Worm (Caenorhabditis elegans) whole organism, young adult: Measurements from ENCODE around the gene lpr-5.

Experiments used
- B0019.2 ChIP-seq: fragments of 200-800 bp; sonication (Bioruptor generic); conservative IDR thresholded peaks from 2 replicates; pipeline ENCODE4 v1.3.6; 2022; ENCODE audit warnings: missing genetic modification reagents, missing genetic modification characterization, missing compliant biosample characterization
- C17E4.6 ChIP-seq: fragments of 200-800 bp; sonication (Bioruptor generic); IDR thresholded peaks from 2 replicates; pipeline ENCODE4 v1.3.6; 2022; ENCODE audit warnings: missing genetic modification reagents, missing genetic modification characterization, missing compliant biosample characterization
- F39B2.1 ChIP-seq: fragments of 200-800 bp; sonication (Bioruptor generic); IDR thresholded peaks from 2 replicates; pipeline ENCODE4 v1.3.6; 2022; ENCODE audit warnings: missing genetic modification reagents, missing genetic modification characterization, missing compliant biosample characterization
- F57C9.4 ChIP-seq: sonication (generic microtip); optimal IDR thresholded peaks from 2 replicates; lab custom pipeline; 2017; ENCODE audit warnings: mild to moderate bottlenecking, missing genetic modification characterization, missing compliant biosample characterization
- K12H6.12 ChIP-seq: fragments of 200-800 bp; sonication (Bioruptor generic); optimal IDR thresholded peaks from 2 replicates; lab custom pipeline; 2018; ENCODE audit warnings: mild to moderate bottlenecking, missing genetic modification characterization, missing compliant biosample characterization
- Y53F4B.3 ChIP-seq: fragments of 200-800 bp; sonication (Bioruptor generic); IDR thresholded peaks from 2 replicates; pipeline ENCODE4 v1.3.6; 2022; ENCODE audit warnings: missing genetic modification reagents, missing genetic modification characterization, missing compliant biosample characterization
- Y53G8AR.9 ChIP-seq: fragments of 200-800 bp; sonication (Bioruptor generic); conservative IDR thresholded peaks from 2 replicates; pipeline ENCODE4 v1.3.6; 2022; ENCODE audit warnings: missing genetic modification reagents, missing genetic modification characterization, missing compliant biosample characterization
- athp-1 ChIP-seq: sonication (generic microtip); optimal IDR thresholded peaks from 2 replicates; lab custom pipeline; 2017; ENCODE audit warnings: mild to moderate bottlenecking, missing genetic modification characterization, missing compliant biosample characterization
- ccch-3 ChIP-seq: fragments of 200-800 bp; sonication (Bioruptor generic); optimal IDR thresholded peaks from 2 replicates; lab custom pipeline; 2018; ENCODE audit warnings: mild to moderate bottlenecking, missing genetic modification characterization, missing compliant biosample characterization
- cebp-1 ChIP-seq, 2 experiments: fragments of 200-800 bp in 1 of 2; sonication (Bioruptor generic) in 1 of 2; sonication (generic microtip) in 1 of 2; IDR thresholded peaks in 1 of 2; optimal IDR thresholded peaks in 1 of 2; 2 replicates each; pipeline versions ENCODE4 v1.3.6 to Lab custom; 2017 to 2022; ENCODE audit warnings: missing compliant biosample characterization in 2 of 2, missing genetic modification characterization in 2 of 2, mild to moderate bottlenecking in 1 of 2, missing genetic modification reagents in 1 of 2, moderate library complexity in 1 of 2
- ceh-27 ChIP-seq: fragments of 200-800 bp; sonication (Bioruptor generic); optimal IDR thresholded peaks from 2 replicates; lab custom pipeline; 2018; ENCODE audit warnings: mild to moderate bottlenecking, missing genetic modification characterization, moderate library complexity, missing compliant biosample characterization
- ceh-79 ChIP-seq: sonication (generic microtip); optimal IDR thresholded peaks from 2 replicates; lab custom pipeline; 2017; ENCODE audit warnings: mild to moderate bottlenecking, missing genetic modification characterization, missing compliant biosample characterization
- dpl-1 ChIP-seq: fragments of 150-350 bp; optimal IDR thresholded peaks from 2 replicates; lab custom pipeline; 2014; ENCODE audit warnings: missing biosample characterization, missing genetic modification reagents, missing genetic modification characterization
- egrh-3 ChIP-seq: fragments of 200-800 bp; sonication (Bioruptor generic); IDR thresholded peaks from 2 replicates; pipeline ENCODE4 v1.3.6; 2022; ENCODE audit warnings: missing genetic modification reagents, missing genetic modification characterization, missing compliant biosample characterization
- ets-4 ChIP-seq: fragments of 200-800 bp; sonication (Bioruptor generic); optimal IDR thresholded peaks from 2 replicates; lab custom pipeline; 2018; ENCODE audit warnings: mild to moderate bottlenecking, missing genetic modification characterization, missing compliant biosample characterization
- fkh-3 ChIP-seq: sonication (generic microtip); optimal IDR thresholded peaks from 2 replicates; lab custom pipeline; 2016; ENCODE audit warnings: mild to moderate bottlenecking, missing genetic modification characterization, missing compliant biosample characterization
- him-1 ChIP-seq: sonication (generic microtip); optimal IDR thresholded peaks from 2 replicates; lab custom pipeline; 2016; ENCODE audit warnings: missing genotype, missing genetic modification reagents, missing genetic modification characterization, missing compliant biosample characterization
- hlh-12 ChIP-seq: sonication (generic microtip); optimal IDR thresholded peaks from 2 replicates; lab custom pipeline; 2016; ENCODE audit warnings: missing genetic modification characterization, missing compliant biosample characterization
- hlh-26 ChIP-seq: fragments of 200-800 bp; sonication (Bioruptor generic); conservative IDR thresholded peaks from 2 replicates; pipeline ENCODE4 v1.3.6; 2022; ENCODE audit warnings: missing genetic modification reagents, missing genetic modification characterization, missing compliant biosample characterization
- hmg-20 ChIP-seq: fragments of 200-800 bp; sonication (Bioruptor generic); IDR thresholded peaks from 2 replicates; pipeline ENCODE4 v1.3.6; 2022; ENCODE audit warnings: missing genetic modification reagents, missing genetic modification characterization, missing compliant biosample characterization
- hsf-1 ChIP-seq: fragments of 200-800 bp; sonication (Bioruptor generic); IDR thresholded peaks from 2 replicates; pipeline ENCODE4 v1.3.6; 2022; ENCODE audit warnings: missing genetic modification reagents, missing genetic modification characterization, missing compliant biosample characterization
- let-526 ChIP-seq: fragments of 200-800 bp; sonication (Bioruptor generic); IDR thresholded peaks from 2 replicates; pipeline ENCODE4 v1.3.6; 2022; ENCODE audit warnings: missing genetic modification reagents, missing genetic modification characterization, missing compliant biosample characterization
- lin-40 ChIP-seq: sonication (generic microtip); optimal IDR thresholded peaks from 2 replicates; lab custom pipeline; 2016; ENCODE audit warnings: missing genetic modification characterization, mild to moderate bottlenecking, missing compliant biosample characterization, missing genotype, missing genetic modification reagents
- lsl-1 ChIP-seq: fragments of 200-800 bp; sonication (Bioruptor generic); optimal IDR thresholded peaks from 2 replicates; lab custom pipeline; 2018; ENCODE audit warnings: mild to moderate bottlenecking, missing genetic modification characterization, moderate library complexity, missing compliant biosample characterization
- mel-28 ChIP-seq: sonication (generic microtip); optimal IDR thresholded peaks from 2 replicates; lab custom pipeline; 2016; ENCODE audit warnings: borderline replicate concordance, mild to moderate bottlenecking, missing genetic modification characterization, missing compliant biosample characterization
- mes-4 ChIP-seq: sonication (generic microtip); optimal IDR thresholded peaks from 2 replicates; lab custom pipeline; 2016; ENCODE audit warnings: missing genotype, missing genetic modification characterization, missing compliant biosample characterization
- mxl-1 ChIP-seq: sonication (generic microtip); optimal IDR thresholded peaks from 2 replicates; lab custom pipeline; 2016; ENCODE audit warnings: missing genetic modification characterization, missing compliant biosample characterization
- nfya-2 ChIP-seq: fragments of 200-800 bp; sonication (Bioruptor generic); IDR thresholded peaks from 2 replicates; pipeline ENCODE4 v1.3.6; 2022; ENCODE audit warnings: missing genetic modification reagents, missing genetic modification characterization, missing compliant biosample characterization
- nfyb-1 ChIP-seq: fragments of 200-800 bp; sonication (Bioruptor generic); IDR thresholded peaks from 2 replicates; pipeline ENCODE4 v1.3.6; 2022; ENCODE audit warnings: missing genetic modification reagents, missing genetic modification characterization, missing compliant biosample characterization
- nhr-179 ChIP-seq: sonication (generic microtip); optimal IDR thresholded peaks from 2 replicates; lab custom pipeline; 2016; ENCODE audit warnings: mild to moderate bottlenecking, missing genetic modification characterization, missing compliant biosample characterization
- nhr-27 ChIP-seq: fragments of 200-800 bp; sonication (Bioruptor generic); optimal IDR thresholded peaks from 2 replicates; lab custom pipeline; 2018; ENCODE audit warnings: mild to moderate bottlenecking, missing genetic modification characterization, moderate library complexity, missing compliant biosample characterization
- nhr-80 ChIP-seq: sonication (generic microtip); optimal IDR thresholded peaks from 2 replicates; lab custom pipeline; 2016; ENCODE audit warnings: missing genetic modification characterization, missing compliant biosample characterization
- nhr-90 ChIP-seq: sonication (generic microtip); optimal IDR thresholded peaks from 2 replicates; lab custom pipeline; 2016; ENCODE audit warnings: missing genotype, mild to moderate bottlenecking, missing genetic modification characterization, missing compliant biosample characterization
- pha-4 ChIP-seq: fragments of 150-350 bp; sonication (generic microtip); optimal IDR thresholded peaks from 2 replicates; lab custom pipeline; 2014; ENCODE audit warnings: missing biosample characterization, missing genetic modification reagents, missing genetic modification characterization
- snpc-1.1 ChIP-seq: sonication (generic microtip); optimal IDR thresholded peaks from 2 replicates; lab custom pipeline; 2017; ENCODE audit warnings: missing genetic modification characterization, mild to moderate bottlenecking, missing compliant biosample characterization, antibody characterized with exemption, moderate library complexity, missing genotype, missing genetic modification reagents; ENCODE audit not compliant: insufficient read depth
- snpc-1.3 ChIP-seq: sonication (generic microtip); optimal IDR thresholded peaks from 2 replicates; lab custom pipeline; 2017; ENCODE audit warnings: missing genetic modification characterization, mild to moderate bottlenecking, missing compliant biosample characterization, antibody characterized with exemption, moderate library complexity, missing genotype, missing genetic modification reagents; ENCODE audit not compliant: insufficient read depth
- ztf-18 ChIP-seq: sonication (generic microtip); optimal IDR thresholded peaks from 2 replicates; lab custom pipeline; 2016; ENCODE audit warnings: missing genotype, mild to moderate bottlenecking, missing genetic modification characterization, missing compliant biosample characterization

lpr-5 gene

DNA sequence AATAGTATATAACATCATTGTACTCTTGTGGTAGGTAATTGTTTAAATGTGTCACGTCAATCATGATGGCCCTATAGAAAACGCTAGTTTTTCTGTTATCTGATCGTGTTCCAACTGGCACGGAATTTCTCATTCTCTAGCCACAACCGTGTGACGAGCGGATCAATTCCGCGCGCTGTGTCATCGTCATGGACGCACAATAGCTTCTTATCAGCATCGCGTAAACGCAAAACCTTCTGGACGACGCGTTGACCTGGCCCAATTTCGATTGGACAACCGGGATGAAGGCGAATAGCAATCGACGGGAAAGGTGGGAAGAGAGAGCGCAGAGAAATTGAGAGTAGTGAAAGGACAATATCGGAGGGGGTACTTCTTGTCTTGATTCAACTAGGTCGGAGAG, 4.9 kb upstream of the lpr-5 start, which contains the start of gene lpr-3:
Gene lpr-3 (plus strand): TSS at position 374 of the 400 bp plus-strand sequence.
- TF ChIP-seq hmg-20 (GFP tag; lab: Robert Waterston, UW) (no peak), F57C9.4 (tag; lab: Kevin White, UChicago) (no peak), Y53F4B.3 (GFP tag; lab: Robert Waterston, UW) (no peak), fkh-3 (no peak), ccch-3 (GFP tag; lab: Kevin White, UChicago) (no peak), B0019.2 (GFP tag; lab: Robert Waterston, UW) (no peak), nhr-27 (no peak), mel-28 (tag; lab: Kevin White, UChicago) (no peak), cebp-1 (GFP tag; IDR thresholded peaks at IDR 0.05; lab: Robert Waterston, UW) (no peak), cebp-1 (tag; optimal IDR thresholded peaks at IDR 0.05; lab: Kevin White, UChicago) (no peak), egrh-3 (no peak), Y53G8AR.9 (GFP tag; lab: Robert Waterston, UW) (no peak), hlh-26 (no peak), snpc-1.3 (tag; lab: Kevin White, UChicago) (no peak), pha-4 (tag; lab: Kevin White, UChicago) (no peak)

ce11 chrX:11059744-11060143, 2.2 kb upstream of the lpr-5 start, which contains the start of gene lpr-6:
Gene lpr-6, plus strand, starts transcription at chrX:11059994.
- no peak for TF ChIP-seq mxl-1 (tag; lab: Kevin White, UChicago)
- no peak for TF ChIP-seq ets-4 (GFP tag; lab: Kevin White, UChicago)
- no peak for TF ChIP-seq ztf-18 (tag; lab: Kevin White, UChicago)
- TF ChIP-seq ceh-79 = no peak
- no peak for TF ChIP-seq let-526
- TF ChIP-seq F39B2.1 (GFP tag; lab: Robert Waterston, UW) = no peak
- TF ChIP-seq K12H6.12 (tag; lab: Kevin White, UChicago) = no peak
- no peak for TF ChIP-seq mes-4 (tag; lab: Kevin White, UChicago)
- no peak for TF ChIP-seq snpc-1.1
- TF ChIP-seq lsl-1 (GFP tag; lab: Kevin White, UChicago) = no peak
- TF ChIP-seq lin-40 = no peak
- TF ChIP-seq nhr-179 (tag; lab: Kevin White, UChicago) = no peak
- TF ChIP-seq hlh-12 (tag; lab: Kevin White, UChicago) = no peak
- no peak for TF ChIP-seq ceh-27
- TF ChIP-seq nhr-90 (tag; lab: Kevin White, UChicago) = no peak
- no peak for TF ChIP-seq hmg-20 (GFP tag; lab: Robert Waterston, UW)
- TF ChIP-seq, all 124 proteins: peak for 0

- TF ChIP-seq Y53G8AR.9 (GFP tag; lab: Robert Waterston, UW) (no peak), hsf-1 (no peak), nfya-2 (GFP tag; lab: Robert Waterston, UW) (no peak), C17E4.6 (GFP tag; lab: Robert Waterston, UW) (no peak), nhr-80 (tag; lab: Kevin White, UChicago) (no peak), dpl-1 (no peak), him-1 (tag; lab: Kevin White, UChicago) (no peak), nfyb-1 (GFP tag; lab: Robert Waterston, UW) (no peak), athp-1 (no peak), let-526 (no peak)
Measured at ce11 chrX:11060940-11061339, 983 bp upstream of the lpr-5 start.
